Worm (Caenorhabditis elegans) whole organism, mixed stage, embryonic: ENCODE data around the gene pole-2.

Experiments used
- M03D4.4 ChIP-seq: sonication (generic microtip); optimal IDR thresholded peaks from 2 replicates; lab custom pipeline; 2017; ENCODE audit warnings: mild to moderate bottlenecking, missing genetic modification characterization, missing compliant biosample characterization
- bed-3 ChIP-seq: fragments of 200-800 bp; sonication (Bioruptor generic); optimal IDR thresholded peaks from 3 replicates; lab custom pipeline; 2018; ENCODE audit warnings: mild to moderate bottlenecking, missing genetic modification characterization, moderate library complexity, missing compliant biosample characterization
- blmp-1 ChIP-seq: fragments of 150-350 bp; optimal IDR thresholded peaks from 2 replicates; lab custom pipeline; 2014; ENCODE audit warnings: missing biosample characterization, missing genetic modification characterization
- ceh-39 ChIP-seq: fragments of 150-350 bp; optimal IDR thresholded peaks from 2 replicates; lab custom pipeline; 2014; ENCODE audit warnings: missing biosample characterization, missing genetic modification characterization
- ceh-43 ChIP-seq: fragments of 200-800 bp; sonication (Bioruptor generic); optimal IDR thresholded peaks from 2 replicates; lab custom pipeline; 2018; ENCODE audit warnings: mild to moderate bottlenecking, missing genetic modification characterization, moderate library complexity, missing compliant biosample characterization
- ces-1 ChIP-seq: fragments of 150-350 bp; optimal IDR thresholded peaks from 2 replicates; lab custom pipeline; 2014; ENCODE audit warnings: missing biosample characterization, missing genetic modification reagents, missing genetic modification characterization
- cnd-1 ChIP-seq: fragments of 200-800 bp; sonication (Bioruptor generic); optimal IDR thresholded peaks from 2 replicates; lab custom pipeline; 2018; ENCODE audit warnings: mild to moderate bottlenecking, missing genetic modification characterization, missing compliant biosample characterization
- drap-1 ChIP-seq: fragments of 200-800 bp; sonication (Bioruptor generic); optimal IDR thresholded peaks from 3 replicates; lab custom pipeline; 2018; ENCODE audit warnings: mild to moderate bottlenecking, missing genetic modification characterization, missing compliant biosample characterization
- elt-3 ChIP-seq: fragments of 150-350 bp; optimal IDR thresholded peaks from 2 replicates; lab custom pipeline; 2014; ENCODE audit warnings: missing biosample characterization, missing genetic modification characterization
- flh-1 ChIP-seq: fragments of 200-800 bp; sonication (Bioruptor generic); optimal IDR thresholded peaks from 2 replicates; lab custom pipeline; 2018; ENCODE audit warnings: mild to moderate bottlenecking, missing genetic modification characterization, moderate library complexity, missing compliant biosample characterization
- hlh-1 ChIP-seq: fragments of 150-350 bp; optimal IDR thresholded peaks from 2 replicates; lab custom pipeline; 2014; ENCODE audit warnings: missing biosample characterization, missing genetic modification reagents, missing genetic modification characterization
- lin-13 ChIP-seq: fragments of 150-350 bp; optimal IDR thresholded peaks from 2 replicates; lab custom pipeline; 2014; ENCODE audit warnings: missing biosample characterization, missing genetic modification characterization
- lin-32 ChIP-seq: fragments of 200-800 bp; sonication (Bioruptor generic); optimal IDR thresholded peaks from 2 replicates; lab custom pipeline; 2018; ENCODE audit warnings: mild to moderate bottlenecking, missing genetic modification characterization, missing compliant biosample characterization
- lsy-2 ChIP-seq: fragments of 150-350 bp; optimal IDR thresholded peaks from 2 replicates; lab custom pipeline; 2014; ENCODE audit warnings: missing biosample characterization, missing genetic modification characterization
- mab-5 ChIP-seq: fragments of 150-350 bp; optimal IDR thresholded peaks from 2 replicates; lab custom pipeline; 2014; ENCODE audit warnings: missing biosample characterization, missing genetic modification characterization
- mep-1 ChIP-seq: fragments of 150-350 bp; optimal IDR thresholded peaks from 2 replicates; lab custom pipeline; 2017; ENCODE audit warnings: missing biosample characterization, missing genetic modification reagents, missing genetic modification characterization, inconsistent platforms
- mls-2 ChIP-seq: sonication (generic microtip); optimal IDR thresholded peaks from 2 replicates; lab custom pipeline; 2016; ENCODE audit warnings: mild to moderate bottlenecking, missing genetic modification characterization, moderate library complexity, missing compliant biosample characterization
- nhr-12 ChIP-seq: fragments of 150-350 bp; optimal IDR thresholded peaks from 2 replicates; lab custom pipeline; 2014; ENCODE audit warnings: missing biosample characterization, missing genetic modification characterization
- nhr-2 ChIP-seq: fragments of 150-350 bp; optimal IDR thresholded peaks from 2 replicates; lab custom pipeline; 2014; ENCODE audit warnings: missing biosample characterization, missing genetic modification characterization
- nhr-237 ChIP-seq: fragments of 150-350 bp; optimal IDR thresholded peaks from 2 replicates; lab custom pipeline; 2014; ENCODE audit warnings: missing biosample characterization, missing genetic modification characterization
- nhr-28 ChIP-seq: fragments of 150-350 bp; optimal IDR thresholded peaks from 2 replicates; lab custom pipeline; 2014; ENCODE audit warnings: missing biosample characterization, missing genetic modification characterization
- nhr-76 ChIP-seq: sonication (generic microtip); optimal IDR thresholded peaks from 2 replicates; lab custom pipeline; 2017; ENCODE audit warnings: missing biosample characterization, missing genetic modification characterization
- pha-4 ChIP-seq: fragments of 150-350 bp; optimal IDR thresholded peaks from 2 replicates; lab custom pipeline; 2018; ENCODE audit warnings: missing biosample characterization, missing genetic modification reagents, missing genetic modification characterization
- sem-2 ChIP-seq: fragments of 200-800 bp; sonication (Bioruptor generic); optimal IDR thresholded peaks from 2 replicates; lab custom pipeline; 2018; ENCODE audit warnings: mild to moderate bottlenecking, missing genetic modification characterization, missing compliant biosample characterization
- sptf-1 ChIP-seq: sonication (generic microtip); optimal IDR thresholded peaks from 2 replicates; lab custom pipeline; 2017; ENCODE audit warnings: mild to moderate bottlenecking, missing genetic modification characterization, moderate library complexity, missing compliant biosample characterization
- tbx-8 ChIP-seq: fragments of 200-800 bp; sonication (Bioruptor generic); optimal IDR thresholded peaks from 2 replicates; lab custom pipeline; 2018; ENCODE audit warnings: mild to moderate bottlenecking, missing genetic modification characterization, moderate library complexity, missing compliant biosample characterization
- unc-120 ChIP-seq: sonication (generic microtip); optimal IDR thresholded peaks from 2 replicates; lab custom pipeline; 2017; ENCODE audit warnings: missing genetic modification characterization, missing compliant biosample characterization; ENCODE audit not compliant: poor library complexity, severe bottlenecking
- unc-39 ChIP-seq: fragments of 150-350 bp; optimal IDR thresholded peaks from 2 replicates; lab custom pipeline; 2014; ENCODE audit warnings: missing biosample characterization, missing genetic modification characterization
- unc-62 ChIP-seq: fragments of 150-350 bp; optimal IDR thresholded peaks from 2 replicates; lab custom pipeline; 2014; ENCODE audit warnings: missing biosample characterization, missing genetic modification reagents, missing genetic modification characterization
- zip-8 ChIP-seq: fragments of 150-350 bp; optimal IDR thresholded peaks from 2 replicates; lab custom pipeline; 2014; ENCODE audit warnings: missing biosample characterization, missing genetic modification characterization
- ztf-11 ChIP-seq: fragments of 150-350 bp; optimal IDR thresholded peaks from 2 replicates; lab custom pipeline; 2014; ENCODE audit warnings: missing biosample characterization, missing genetic modification characterization

pole-2 gene

ce11 chrIV:8705504-8705903, 19.1 kb upstream of the pole-2 start, which contains the start of gene H23L24.4:
H23L24.4 (minus strand) TSS chrIV:8705604.
- TF ChIP-seq unc-62 (GFP tag; lab: Kevin White, UChicago): no peak
- TF ChIP-seq M03D4.4: no peak
- no peak for TF ChIP-seq nhr-28 (tag; lab: Kevin White, UChicago)
- no peak for TF ChIP-seq unc-120
- no peak for TF ChIP-seq flh-1 (GFP tag; lab: Kevin White, UChicago)
- TF ChIP-seq mep-1 (tag; lab: Kevin White, UChicago): no peak
- TF ChIP-seq mls-2: no peak
- no peak for TF ChIP-seq nhr-2
- TF ChIP-seq lsy-2: no peak
- no peak for TF ChIP-seq nhr-76 (tag; lab: Kevin White, UChicago)

ce11 chrIV:8697436-8697835, 11.0 kb upstream of the pole-2 start, which contains the start of gene ttll-11:
ttll-11 (plus strand) TSS chrIV:8697736.
- TF ChIP-seq ztf-11 (tag; lab: Kevin White, UChicago): no peak
- TF ChIP-seq ceh-39 (tag; lab: Kevin White, UChicago): no peak
- TF ChIP-seq blmp-1 (tag; lab: Kevin White, UChicago): no peak
- TF ChIP-seq ces-1 (GFP tag; lab: Kevin White, UChicago): no peak
- TF ChIP-seq sptf-1 (tag; lab: Kevin White, UChicago): no peak
- no peak for TF ChIP-seq tbx-8 (GFP tag; lab: Kevin White, UChicago)
- TF ChIP-seq nhr-12 (tag; lab: Kevin White, UChicago): no peak
- no peak for TF ChIP-seq zip-8 (tag; lab: Kevin White, UChicago)
- no peak for TF ChIP-seq hlh-1 (tag; lab: Kevin White, UChicago)
- TF ChIP-seq drap-1 (GFP tag; lab: Kevin White, UChicago): no peak
- no peak for TF ChIP-seq elt-3 (tag; lab: Kevin White, UChicago)
- no peak for TF ChIP-seq mep-1 (tag; lab: Kevin White, UChicago)
- TF ChIP-seq nhr-237 (tag; lab: Kevin White, UChicago): no peak
- no peak for TF ChIP-seq lin-13 (tag; lab: Kevin White, UChicago)
- TF ChIP-seq cnd-1: no peak
- no peak for TF ChIP-seq bed-3
- TF ChIP-seq flh-1 (GFP tag; lab: Kevin White, UChicago): no peak
- TF ChIP-seq nhr-28 (tag; lab: Kevin White, UChicago): no peak
- TF ChIP-seq ceh-43: no peak
- no peak for TF ChIP-seq M03D4.4

DNA sequence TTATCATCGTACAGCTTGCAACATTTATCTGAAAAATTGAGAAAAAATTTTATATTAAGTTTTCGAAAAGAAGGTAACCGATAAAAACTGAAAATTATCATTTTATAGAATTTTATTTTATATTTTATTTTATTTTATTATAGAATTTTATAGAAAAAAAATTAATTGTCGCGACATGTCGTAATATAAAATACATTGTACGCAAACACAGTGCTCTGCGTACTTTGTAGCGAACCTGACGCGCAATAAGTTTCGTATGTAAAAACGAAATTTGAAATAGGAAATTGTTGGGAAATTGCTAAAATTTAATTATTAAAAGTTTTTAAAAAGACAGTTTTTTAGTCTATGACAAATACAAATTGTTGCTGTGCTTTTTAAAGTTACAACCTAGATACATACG, 5.1 kb upstream of the pole-2 start, which contains the start of the genes hst-1 and ints-6:
Gene hst-1 (minus strand): TSS at position 28 of the 400 bp plus-strand sequence.
Gene ints-6 (plus strand): TSS at position 260 of the 400 bp plus-strand sequence.
- TF ChIP-seq ces-1 (GFP tag; lab: Kevin White, UChicago): peak; percentile 30
- TF ChIP-seq lin-13 (tag; lab: Kevin White, UChicago): no peak

ce11 chrIV:8687605-8688191, 1.3 kb upstream of the pole-2 start, which contains the start of gene snrp-3:
snrp-3 (minus strand) TSS chrIV:8687810.
- peak; percentile 71 for TF ChIP-seq ces-1 (GFP tag; lab: Kevin White, UChicago)
- TF ChIP-seq mep-1 (tag; lab: Kevin White, UChicago): peak; percentile 79
- TF ChIP-seq lsy-2: peak; percentile 72
- no peak for TF ChIP-seq mab-5
- TF ChIP-seq mls-2: no peak
- peak; percentile 11 for TF ChIP-seq unc-62 (GFP tag; lab: Kevin White, UChicago)
- TF ChIP-seq nhr-237 (tag; lab: Kevin White, UChicago): peak; percentile 76
- TF ChIP-seq hlh-1 (tag; lab: Kevin White, UChicago): peak; percentile 38
- peak; percentile 79 for TF ChIP-seq pha-4
- peak; percentile 54 for TF ChIP-seq ceh-39 (tag; lab: Kevin White, UChicago)
- TF ChIP-seq lin-13 (tag; lab: Kevin White, UChicago): peak; percentile 41
- no peak for TF ChIP-seq sem-2 (GFP tag; lab: Kevin White, UChicago)
- TF ChIP-seq unc-120: peak; percentile 50
- peak; percentile 58 for TF ChIP-seq cnd-1
- TF ChIP-seq, all 35 proteins: peak for 11

ce11 chrIV:8686966-8687365, 556 bp upstream of the pole-2 start:
- TF ChIP-seq unc-39 (tag; lab: Kevin White, UChicago) (no peak), sptf-1 (tag; lab: Kevin White, UChicago) (no peak), hlh-1 (tag; lab: Kevin White, UChicago) (no peak), nhr-12 (tag; lab: Kevin White, UChicago) (no peak), tbx-8 (GFP tag; lab: Kevin White, UChicago) (no peak), nhr-2 (no peak), mep-1 (tag; lab: Kevin White, UChicago) (no peak), ces-1 (GFP tag; lab: Kevin White, UChicago) (no peak), ceh-43 (no peak), drap-1 (GFP tag; lab: Kevin White, UChicago) (no peak), lin-32 (GFP tag; lab: Kevin White, UChicago) (no peak), blmp-1 (tag; lab: Kevin White, UChicago) (no peak), M03D4.4 (no peak), nhr-28 (tag; lab: Kevin White, UChicago) (no peak), mab-5 (no peak), cnd-1 (no peak), nhr-76 (tag; lab: Kevin White, UChicago) (no peak), lsy-2 (no peak), ztf-11 (tag; lab: Kevin White, UChicago) (no peak), mls-2 (no peak)
